Worm (Caenorhabditis elegans): ENCODE measurements around the gene evl-20.

evl-20 gene

ce11 chrII:8441519-8441918, 2.6 kb upstream of the evl-20 start (continued):
- TF ChIP-seq F26F4.8 (GFP tag; conservative IDR thresholded peaks at IDR 0.05) (peak; percentile 99), F10B5.3 (tag; optimal IDR thresholded peaks at IDR 0.05) (peak; percentile 79), mdt-29 (GFP tag; IDR thresholded peaks at IDR 0.05) (peak; percentile 69; the same call in 1 of the 2 replicates), nhr-76 (tag; optimal IDR thresholded peaks at IDR 0.05) (no peak), Y75B8A.6 (GFP tag; IDR thresholded peaks at IDR 0.05) (peak; percentile 82; the same call in 1 of the 2 replicates), set-16 (GFP tag; IDR thresholded peaks at IDR 0.05) (no peak), nhr-237 (tag; optimal IDR thresholded peaks at IDR 0.05) (no peak), zfp-2 (tag; optimal IDR thresholded peaks at IDR 0.05) (no peak), Y48G9A.11 (GFP tag; IDR thresholded peaks at IDR 0.05) (peak; percentile 84), F49E8.2 (tag; optimal IDR thresholded peaks at IDR 0.05; ENCODE audit: borderline replicate concordance) (peak; percentile 59), lin-38 (GFP tag; IDR thresholded peaks at IDR 0.05) (peak; percentile 85), F44E2.7 (GFP tag; IDR thresholded peaks at IDR 0.05) (peak; percentile 99), dmd-8 (GFP tag; IDR thresholded peaks at IDR 0.05) (peak; percentile 99), egl-43 (GFP tag; IDR thresholded peaks at IDR 0.05) (peak; percentile 93), mxl-2 (GFP tag; conservative IDR thresholded peaks at IDR 0.05) (0 out of 2 replicates have a peak, but pooled peaks have one; percentile 54), mdl-1 (tag; optimal IDR thresholded peaks at IDR 0.05) (no peak), nhr-111 (GFP tag; optimal IDR thresholded peaks at IDR 0.05) (peak; percentile 75), nhr-11 (tag; optimal IDR thresholded peaks at IDR 0.05) (no peak), lin-29 (GFP tag; IDR thresholded peaks at IDR 0.05) (peak; percentile 7; the same call in 1 of the 2 replicates), madf-5 (GFP tag; IDR thresholded peaks at IDR 0.05) (peak; percentile 72 to 77; a peak in 3 of 4 replicates), Y5F2A.4 (GFP tag; optimal IDR thresholded peaks at IDR 0.05) (peak; percentile 88), pha-4 (GFP tag; IDR thresholded peaks at IDR 0.05) (peak; percentile 92), pha-4 (tag; optimal IDR thresholded peaks at IDR 0.05) (no peak), hlh-30 (tag; optimal IDR thresholded peaks at IDR 0.05; ENCODE audit: insufficient read depth) (no peak), spr-1 (tag; optimal IDR thresholded peaks at IDR 0.05) (peak; percentile 84), duxl-1 (tag; optimal IDR thresholded peaks at IDR 0.05; ENCODE audit: poor library complexity) (peak; percentile 80), ZK337.2 (GFP tag; IDR thresholded peaks at IDR 0.05) (0 out of 2 replicates have a peak, but pooled peaks have one; percentile 25), ama-1 (optimal IDR thresholded peaks at IDR 0.05) (peak; percentile 42), snpc-4 (tag; optimal IDR thresholded peaks at IDR 0.05) (no peak), R02D3.7 (tag; optimal IDR thresholded peaks at IDR 0.05) (peak; percentile 21), T20F7.1 (GFP tag; optimal IDR thresholded peaks at IDR 0.05) (peak; percentile 29), mxl-3 (GFP tag; optimal IDR thresholded peaks at IDR 0.05) (peak; percentile 50), dmd-9 (GFP tag; IDR thresholded peaks at IDR 0.05) (peak; percentile 72), saeg-2 (GFP tag; IDR thresholded peaks at IDR 0.05) (peak; percentile 31; the same call in 1 of the 2 replicates), spr-3 (GFP tag; optimal IDR thresholded peaks at IDR 0.05) (peak; percentile 82), lin-13 (GFP tag; optimal IDR thresholded peaks at IDR 0.05) (no peak), tra-1 (GFP tag; IDR thresholded peaks at IDR 0.05) (peak; percentile 79), ctbp-1 (GFP tag; IDR thresholded peaks at IDR 0.05) (peak; percentile 80), tag-97 (GFP tag; IDR thresholded peaks at IDR 0.05) (no peak), unc-62 (GFP tag; optimal IDR thresholded peaks at IDR 0.05 in 1 of 2) (no peak), unc-62 (tag; optimal IDR thresholded peaks at IDR 0.05) (no peak), nhr-28 (tag; optimal IDR thresholded peaks at IDR 0.05) (no peak), hmg-1.1 (GFP tag; IDR thresholded peaks at IDR 0.05) (peak; percentile 50), ceh-20 (GFP tag; IDR thresholded peaks at IDR 0.05) (peak; percentile 71; the same call in 1 of the 2 replicates), aha-1 (tag) (peak; percentile 87), ceh-32 (tag; optimal IDR thresholded peaks at IDR 0.05; ENCODE audit: poor library complexity) (no peak), mes-2 (tag; optimal IDR thresholded peaks at IDR 0.05; ENCODE audit: poor library complexity, severe bottlenecking) (peak; percentile 79), pqm-1 (tag; optimal IDR thresholded peaks at IDR 0.05) (no peak), egl-27 (tag; optimal IDR thresholded peaks at IDR 0.05) (no peak), ztf-7 (tag; optimal IDR thresholded peaks at IDR 0.05) (peak; percentile 1), nhr-41 (GFP tag; IDR thresholded peaks at IDR 0.05) (0 out of 2 replicates have a peak, but pooled peaks have one; percentile 66)

Measured in whole organism, L4 larva.